Worm (Caenorhabditis elegans) whole organism, L4/young adult: ENCODE results near the gene srw-123.

Experiments used
- dao-5 ChIP-seq: sonication (generic microtip); optimal IDR thresholded peaks from 2 replicates; lab custom pipeline; 2016; ENCODE audit warnings: missing genotype, missing genetic modification characterization, moderate library complexity, missing compliant biosample characterization
- him-1 ChIP-seq: sonication (generic microtip); optimal IDR thresholded peaks from 2 replicates; lab custom pipeline; 2016; ENCODE audit warnings: missing genotype, missing genetic modification reagents, missing genetic modification characterization, missing compliant biosample characterization

ce11 chrV:2987407-2987806 is 12.2 kb upstream of the srw-123 start, which contains the start of gene srh-85:
- TF ChIP-seq him-1 (tag; lab: Kevin White, UChicago) (no peak), dao-5 (tag; lab: Kevin White, UChicago) (no peak)
